In genomic region chr3L:1172858-1173257, dm6 we compare ENCODE assay signal across 2 fruit fly cellular contexts.
TF ChIP-seq lines count a peak whose summit lies in the region.

No protein-coding gene starts in this region.

- TF ChIP-seq CTCF in whole organism, embryonic (GFP tag; optimal IDR thresholded peaks at IDR 0.05; lab: Kevin White, UChicago), result no peak

TF ChIP-seq in whole organism, embryonic, 481 proteins besides CTCF, POLR2A, EP300 and RAD21:
- TF ChIP-seq knrl (GFP tag; IDR thresholded peaks at IDR 0.05; lab: Robert Waterston, UW; ENCODE audit: partially characterized antibody), result no peak
- TF ChIP-seq CG42726 (GFP tag; IDR thresholded peaks at IDR 0.05; lab: Robert Waterston, UW; ENCODE audit: partially characterized antibody), result no peak
- TF ChIP-seq sens (GFP tag; lab: Kevin White, UChicago), result peak; percentile 17
- no peak for TF ChIP-seq CG11247 (GFP tag; IDR thresholded peaks at IDR 0.05; lab: Robert Waterston, UW)
- peak; percentile 33; the same call in 1 of the 2 replicates for TF ChIP-seq Dip2 (GFP tag; IDR thresholded peaks at IDR 0.05; lab: Robert Waterston, UW)
- peak; percentile 47 for TF ChIP-seq Hr39 (optimal IDR thresholded peaks at IDR 0.05; lab: Kevin White, UChicago)
- TF ChIP-seq D19A (tag; optimal IDR thresholded peaks at IDR 0.05; lab: Kevin White, UChicago), result no peak
- no peak for TF ChIP-seq Mad (GFP tag; optimal IDR thresholded peaks at IDR 0.05; lab: Kevin White, UChicago)
- peak; percentile 16; the same call in 1 of the 2 replicates for TF ChIP-seq CG14667 (GFP tag; IDR thresholded peaks at IDR 0.05; lab: Robert Waterston, UW)
- no peak for TF ChIP-seq nerfin-1 (tag; optimal IDR thresholded peaks at IDR 0.05; lab: Kevin White, UChicago)
- TF ChIP-seq hkb (optimal IDR thresholded peaks at IDR 0.05; lab: Kevin White, UChicago), result no peak
- no peak for TF ChIP-seq hkb (GFP tag; IDR thresholded peaks at IDR 0.05; lab: Robert Waterston, UW)
- no peak for TF ChIP-seq nau (GFP tag; optimal IDR thresholded peaks at IDR 0.05; lab: Kevin White, UChicago)
- no peak for TF ChIP-seq dmrt99B (tag; optimal IDR thresholded peaks at IDR 0.05; lab: Kevin White, UChicago)
- TF ChIP-seq CG6272 (GFP tag; IDR thresholded peaks at IDR 0.05; lab: Robert Waterston, UW), result 0 out of 2 replicates have a peak, but pooled peaks have one; percentile 16
- TF ChIP-seq Opbp (GFP tag; IDR thresholded peaks at IDR 0.05; lab: Robert Waterston, UW; ENCODE audit: partially characterized antibody), result 0 out of 3 replicates have a peak, but pooled peaks have one; percentile 16
- no peak for TF ChIP-seq CG15011 (GFP tag; optimal IDR thresholded peaks at IDR 0.05; lab: Kevin White, UChicago)
- TF ChIP-seq CG32767 (GFP tag; IDR thresholded peaks at IDR 0.05; lab: Robert Waterston, UW), result no peak
- 0 out of 2 replicates have a peak, but pooled peaks have one; percentile 22 for TF ChIP-seq crol (GFP tag; IDR thresholded peaks at IDR 0.05; lab: Robert Waterston, UW)
- TF ChIP-seq CG1602 (GFP tag; optimal IDR thresholded peaks at IDR 0.05; lab: Kevin White, UChicago), result no peak
- TF ChIP-seq CG16813 (GFP tag; IDR thresholded peaks at IDR 0.05; lab: Robert Waterston, UW; ENCODE audit: partially characterized antibody), result 0 out of 3 replicates have a peak, but pooled peaks have one; percentile 12
- peak; percentile 32 for TF ChIP-seq Med (GFP tag; lab: Kevin White, UChicago)
- TF ChIP-seq CG12659 (GFP tag; optimal IDR thresholded peaks at IDR 0.05; lab: Kevin White, UChicago), result no peak
- no peak for TF ChIP-seq CG8281 (tag; optimal IDR thresholded peaks at IDR 0.05; lab: Kevin White, UChicago)

TF ChIP-seq in whole organism, wandering third instar larva, 38 proteins besides CTCF, POLR2A, EP300 and RAD21:
- peak; percentile 97 for TF ChIP-seq Dfd (GFP tag; optimal IDR thresholded peaks at IDR 0.05; lab: Kevin White, UChicago)
- TF ChIP-seq br (GFP tag; optimal IDR thresholded peaks at IDR 0.05; lab: Kevin White, UChicago), result no peak
- TF ChIP-seq woc (GFP tag; optimal IDR thresholded peaks at IDR 0.05; lab: Kevin White, UChicago), result no peak

Comparison
In these comparisons a context has a peak if more than half of its experiments do, and no peak if none do; other contexts are left out.
1. Of the 10 proteins assayed by ChIP-seq in both whole organism, embryonic and whole organism, wandering third instar larva: peak only in whole organism, embryonic: none; only in whole organism, wandering third instar larva: Dfd; in both: none; in neither: 9.